Worm (Caenorhabditis elegans): ENCODE data around the gene srz-64.

DNA sequence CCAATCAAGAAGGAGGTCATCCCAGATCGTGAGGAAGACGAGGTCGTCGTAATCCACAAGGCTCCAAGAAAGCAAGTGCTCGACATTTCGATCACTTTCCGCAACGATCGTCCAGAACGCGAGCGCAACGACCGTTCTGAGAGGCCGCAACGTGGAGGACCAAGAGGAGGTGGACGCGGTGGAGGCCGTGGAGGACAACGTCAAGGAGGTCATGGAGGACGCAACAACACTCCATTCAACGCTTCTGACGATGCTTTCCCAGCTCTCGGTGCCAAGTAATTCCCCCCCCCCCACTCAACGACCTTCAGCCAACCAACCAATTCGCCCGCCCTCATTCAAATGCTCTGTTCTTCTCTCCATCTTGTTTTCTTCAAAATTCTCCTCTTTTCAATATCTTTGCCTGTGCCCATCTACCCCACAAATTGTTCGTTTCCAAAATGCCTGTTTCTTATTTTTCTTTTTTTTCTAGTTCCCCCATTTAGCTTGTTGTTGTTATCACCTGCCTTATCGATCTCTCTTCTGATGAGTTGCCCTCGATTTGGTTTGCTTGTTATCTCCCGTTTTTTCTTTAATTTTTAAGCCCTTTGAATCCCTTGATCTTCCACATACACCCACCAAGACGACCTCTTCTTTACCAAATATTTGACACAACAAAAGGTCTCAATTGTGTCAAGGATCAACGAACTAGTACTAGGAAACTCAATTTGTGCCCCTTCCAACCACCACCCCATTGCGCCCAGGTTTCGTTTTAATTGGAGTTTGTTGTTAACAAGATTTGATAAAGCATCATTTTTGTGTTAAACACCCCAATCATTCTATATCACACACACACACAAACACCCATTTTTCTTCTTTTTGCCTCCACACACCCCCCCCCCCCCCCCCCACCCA, 29.5 kb upstream of the srz-64 start:
- TF ChIP-seq sptf-1 (tag; optimal IDR thresholded peaks at IDR 0.05), result no peak
- no peak for TF ChIP-seq ztf-11 (tag; optimal IDR thresholded peaks at IDR 0.05)
- no peak for TF ChIP-seq snpc-4 (tag; optimal IDR thresholded peaks at IDR 0.05)
